Worm (Caenorhabditis elegans): ENCODE measurements around the gene chtb-1.

chtb-1 gene

ce11 chrIII:9327910-9328309 lies 27.4 kb downstream of the chtb-1 start:
- TF ChIP-seq aha-1 (tag): peak; percentile 93
- TF ChIP-seq lin-1 (GFP tag; IDR thresholded peaks at IDR 0.05): no peak
- TF ChIP-seq unc-130 (GFP tag; optimal IDR thresholded peaks at IDR 0.05): no peak
- no peak for TF ChIP-seq F49E8.2 (tag; optimal IDR thresholded peaks at IDR 0.05; ENCODE audit: borderline replicate concordance)

- TF ChIP-seq nhr-41 (GFP tag; IDR thresholded peaks at IDR 0.05): peak; percentile 46; the same call in 1 of the 2 replicates
- TF ChIP-seq nhr-42 (GFP tag; IDR thresholded peaks at IDR 0.05): no peak
- TF ChIP-seq dve-1 (tag; optimal IDR thresholded peaks at IDR 0.05; ENCODE audit: insufficient read depth): peak; percentile 91
- peak; percentile 63 for TF ChIP-seq mxl-3 (GFP tag; optimal IDR thresholded peaks at IDR 0.05)
- TF ChIP-seq hlh-30 (tag; optimal IDR thresholded peaks at IDR 0.05; ENCODE audit: insufficient read depth): peak; percentile 55
- peak; percentile 75 for TF ChIP-seq php-3 (GFP tag; IDR thresholded peaks at IDR 0.05)
- no peak for TF ChIP-seq sdz-12 (GFP tag; optimal IDR thresholded peaks at IDR 0.05)
- TF ChIP-seq egl-27 (tag; optimal IDR thresholded peaks at IDR 0.05): no peak
- peak; percentile 81 for TF ChIP-seq nhr-48 (tag; optimal IDR thresholded peaks at IDR 0.05)
- no peak for TF ChIP-seq zip-11 (GFP tag; IDR thresholded peaks at IDR 0.05)
- peak; percentile 92 for TF ChIP-seq hlh-11 (tag; optimal IDR thresholded peaks at IDR 0.05)
- peak in 1 of 2 experiments; percentile 48 for TF ChIP-seq daf-16 (GFP tag; optimal IDR thresholded peaks at IDR 0.05)
- TF ChIP-seq daf-16 (tag; optimal IDR thresholded peaks at IDR 0.05): peak; percentile 69
- peak; percentile 8 to 69 for TF ChIP-seq unc-62 (GFP tag; optimal IDR thresholded peaks at IDR 0.05 in 1 of 2)
- TF ChIP-seq unc-62 (tag; optimal IDR thresholded peaks at IDR 0.05): no peak
- TF ChIP-seq pqm-1 (tag; optimal IDR thresholded peaks at IDR 0.05): peak; percentile 96
- no peak for TF ChIP-seq madf-5 (GFP tag; IDR thresholded peaks at IDR 0.05)
- peak; percentile 74 for TF ChIP-seq lin-1 (GFP tag; IDR thresholded peaks at IDR 0.05)
- TF ChIP-seq dmd-8 (GFP tag; IDR thresholded peaks at IDR 0.05): no peak
- peak; percentile 88 for TF ChIP-seq nhr-28 (tag; optimal IDR thresholded peaks at IDR 0.05)
- peak; percentile 75 for TF ChIP-seq tra-1 (GFP tag; IDR thresholded peaks at IDR 0.05)
- TF ChIP-seq mdl-1 (tag; optimal IDR thresholded peaks at IDR 0.05): peak in 1 of 2 experiments; percentile 63
- no peak for TF ChIP-seq zag-1 (tag; optimal IDR thresholded peaks at IDR 0.05)
- no peak for TF ChIP-seq nhr-10 (tag; optimal IDR thresholded peaks at IDR 0.05)
- peak; percentile 72 for TF ChIP-seq nhr-77 (tag; optimal IDR thresholded peaks at IDR 0.05)
- TF ChIP-seq dmd-6 (GFP tag; IDR thresholded peaks at IDR 0.05): peak; percentile 97
- TF ChIP-seq nhr-102 (tag; optimal IDR thresholded peaks at IDR 0.05): peak; percentile 2
- TF ChIP-seq saeg-2 (GFP tag; IDR thresholded peaks at IDR 0.05): peak; percentile 90
- TF ChIP-seq gei-8 (GFP tag; optimal IDR thresholded peaks at IDR 0.05): peak; percentile 70
Measured at ce11 chrIII:9326528-9326927, 28.7 kb downstream of the chtb-1 start.

- TF ChIP-seq dmd-6 (GFP tag; IDR thresholded peaks at IDR 0.05) (peak; percentile 39; the same call in 1 of the 2 replicates), spr-1 (tag; optimal IDR thresholded peaks at IDR 0.05) (no peak), hmg-1.1 (GFP tag; IDR thresholded peaks at IDR 0.05) (no peak), daf-16 (GFP tag; optimal IDR thresholded peaks at IDR 0.05) (no peak), daf-16 (tag; optimal IDR thresholded peaks at IDR 0.05) (peak; percentile 4), fos-1 (tag; optimal IDR thresholded peaks at IDR 0.05) (no peak), dmd-8 (GFP tag; IDR thresholded peaks at IDR 0.05) (no peak), R02D3.7 (tag; optimal IDR thresholded peaks at IDR 0.05) (no peak)
Measured at ce11 chrIII:9324724-9325123, 30.5 kb downstream of the chtb-1 start, which contains the start of gene C40H1.7. TSS of gene C40H1.7 (plus strand) at chrIII:9325024.

- TF ChIP-seq mxl-3 (GFP tag; optimal IDR thresholded peaks at IDR 0.05) (no peak), unc-62 (GFP tag; optimal IDR thresholded peaks at IDR 0.05 in 1 of 2) (peak in 1 of 2 experiments; percentile 20), unc-62 (tag; optimal IDR thresholded peaks at IDR 0.05) (no peak), tra-1 (GFP tag; IDR thresholded peaks at IDR 0.05) (no peak), egl-27 (tag; optimal IDR thresholded peaks at IDR 0.05) (no peak), pqm-1 (tag; optimal IDR thresholded peaks at IDR 0.05) (no peak), zip-11 (GFP tag; IDR thresholded peaks at IDR 0.05) (no peak)
Measured at ce11 chrIII:9322010-9322409, 33.3 kb downstream of the chtb-1 start, which contains the start of gene cpb-1. TSS of gene cpb-1 (plus strand) at chrIII:9322310.

Data from whole organism, L4 larva.